Worm (Caenorhabditis elegans) whole organism, L4 larva: ENCODE data around the gene Y41E3.6.

Source experiments
- attf-4 ChIP-seq: sonication (generic microtip); optimal IDR thresholded peaks from 3 replicates; lab custom pipeline; 2017; ENCODE audit warnings: missing biosample characterization, missing genetic modification characterization
- ceh-82 ChIP-seq: sonication (generic microtip); optimal IDR thresholded peaks from 2 replicates; lab custom pipeline; 2017; ENCODE audit warnings: missing biosample characterization, missing genetic modification characterization
- ctbp-1 ChIP-seq: fragments of 200-800 bp; sonication (Bioruptor generic); IDR thresholded peaks from 2 replicates; pipeline ENCODE4 v1.3.6; 2022; ENCODE audit warnings: missing genetic modification reagents, missing genetic modification characterization, missing compliant biosample characterization
- duxl-1 ChIP-seq: sonication (generic microtip); optimal IDR thresholded peaks from 2 replicates; lab custom pipeline; 2016; ENCODE audit warnings: mild to moderate bottlenecking, missing genetic modification characterization, moderate library complexity, missing compliant biosample characterization; ENCODE audit not compliant: poor library complexity
- dve-1 ChIP-seq: sonication (generic microtip); optimal IDR thresholded peaks from 2 replicates; lab custom pipeline; 2017; ENCODE audit warnings: antibody characterized with exemption, mild to moderate bottlenecking, missing genetic modification characterization, missing compliant biosample characterization; ENCODE audit not compliant: insufficient read depth
- egl-27 ChIP-seq: sonication (generic microtip); optimal IDR thresholded peaks from 3 replicates; lab custom pipeline; 2017; ENCODE audit warnings: missing biosample characterization, missing genetic modification reagents, missing genetic modification characterization
- jun-1 ChIP-seq: fragments of 150-350 bp; optimal IDR thresholded peaks from 2 replicates; lab custom pipeline; 2014; ENCODE audit warnings: missing biosample characterization, missing genetic modification reagents, missing genetic modification characterization
- lin-13 ChIP-seq: fragments of 150-350 bp; optimal IDR thresholded peaks from 2 replicates; lab custom pipeline; 2014; ENCODE audit warnings: missing biosample characterization, missing genetic modification reagents, missing genetic modification characterization
- lin-39 ChIP-seq: fragments of 150-350 bp; optimal IDR thresholded peaks from 2 replicates; lab custom pipeline; 2014; ENCODE audit warnings: missing biosample characterization, missing genetic modification reagents, missing genetic modification characterization
- mdl-1 ChIP-seq, 2 experiments: fragments of 150-350 bp in 1 of 2; sonication (generic microtip) in 1 of 2; optimal IDR thresholded peaks; 2 replicates each; lab custom pipeline; 2014 to 2017; ENCODE audit warnings: missing biosample characterization in 2 of 2, missing genetic modification characterization in 2 of 2
- nhr-42 ChIP-seq: fragments of 200-800 bp; sonication (Bioruptor generic); IDR thresholded peaks from 2 replicates; pipeline ENCODE4 v1.3.6; 2022; ENCODE audit warnings: missing genetic modification characterization, missing compliant biosample characterization
- set-16 ChIP-seq: fragments of 200-800 bp; sonication (Bioruptor generic); IDR thresholded peaks from 2 replicates; pipeline ENCODE4 v1.3.6; 2022; ENCODE audit warnings: missing genetic modification reagents, missing genetic modification characterization, missing compliant biosample characterization
- snpc-4 ChIP-seq: fragments of 150-350 bp; optimal IDR thresholded peaks from 2 replicates; lab custom pipeline; 2014; ENCODE audit warnings: missing biosample characterization, missing genetic modification characterization
- zag-1 ChIP-seq: fragments of 150-350 bp; optimal IDR thresholded peaks from 2 replicates; lab custom pipeline; 2014; ENCODE audit warnings: missing biosample characterization, missing genetic modification characterization

ce11 chrIV:15037492-15037891, 30.9 kb downstream of the Y41E3.6 start:
- TF ChIP-seq duxl-1 (no peak), nhr-42 (GFP tag; lab: Robert Waterston, UW) (no peak), ceh-82 (tag; lab: Kevin White, UChicago) (no peak), snpc-4 (tag; lab: Kevin White, UChicago) (no peak), mdl-1 (tag; optimal IDR thresholded peaks at IDR 0.05; lab: Kevin White, UChicago) (no peak), attf-4 (tag; lab: Kevin White, UChicago) (no peak), set-16 (GFP tag; lab: Robert Waterston, UW) (no peak), lin-13 (GFP tag; lab: Kevin White, UChicago) (no peak), zag-1 (tag; lab: Kevin White, UChicago) (no peak), jun-1 (no peak), egl-27 (no peak), dve-1 (tag; lab: Kevin White, UChicago) (no peak), lin-39 (tag; lab: Kevin White, UChicago) (no peak), ctbp-1 (GFP tag; lab: Robert Waterston, UW) (no peak)
